Worm (Caenorhabditis elegans): Measurements from ENCODE around the gene F58G1.7.
A peak's percentile ranks its signal among the peaks of the same experiment; 100 is the strongest.

F58G1.7 gene

ce11 chrII:12987799-12988198 lies 39.7 kb upstream of the F58G1.7 start:
- TF ChIP-seq cebp-2 (GFP tag; IDR thresholded peaks at IDR 0.05) (no peak), zfh-2 (GFP tag; conservative IDR thresholded peaks at IDR 0.05) (peak; percentile 87), ztf-22 (GFP tag; optimal IDR thresholded peaks at IDR 0.05) (no peak), egrh-3 (GFP tag; IDR thresholded peaks at IDR 0.05) (peak; percentile 52; the same call in 1 of the 2 replicates)

ce11 chrII:12985813-12986212 lies 37.8 kb upstream of the F58G1.7 start:
- TF ChIP-seq zim-3 (tag; optimal IDR thresholded peaks at IDR 0.05) (no peak), let-526 (GFP tag; IDR thresholded peaks at IDR 0.05) (no peak), gei-17 (GFP tag; optimal IDR thresholded peaks at IDR 0.05) (no peak), rpc-1 (optimal IDR thresholded peaks at IDR 0.05) (no peak), rpc-1 (tag; optimal IDR thresholded peaks at IDR 0.05) (no peak), lin-35 (GFP tag; optimal IDR thresholded peaks at IDR 0.05) (no peak), ekl-4 (GFP tag; IDR thresholded peaks at IDR 0.05) (no peak), mel-28 (tag; optimal IDR thresholded peaks at IDR 0.05; ENCODE audit: borderline replicate concordance) (no peak), hsf-1 (GFP tag; IDR thresholded peaks at IDR 0.05) (no peak), ztf-28 (GFP tag; IDR thresholded peaks at IDR 0.05) (no peak), Y79H2A.3 (GFP tag; conservative IDR thresholded peaks at IDR 0.05) (no peak), nfya-2 (GFP tag; IDR thresholded peaks at IDR 0.05) (no peak)

- no peak for TF ChIP-seq Y67H2A.10 (GFP tag; conservative IDR thresholded peaks at IDR 0.05)
These were observed 36.7 kb upstream of the F58G1.7 start for ce11 chrII:12984709-12985108.

ce11 chrII:12982830-12983229 lies 34.8 kb upstream of the F58G1.7 start:
- TF ChIP-seq rec-8 (tag; optimal IDR thresholded peaks at IDR 0.05) (no peak), ceh-58 (GFP tag; IDR thresholded peaks at IDR 0.05) (no peak), xnd-1 (tag; optimal IDR thresholded peaks at IDR 0.05) (no peak), ccch-3 (GFP tag; optimal IDR thresholded peaks at IDR 0.05) (no peak), tbp1 (GFP tag; optimal IDR thresholded peaks at IDR 0.05) (no peak), nhr-90 (tag; optimal IDR thresholded peaks at IDR 0.05) (no peak), repo-1 (tag; optimal IDR thresholded peaks at IDR 0.05) (no peak), zfh-2 (GFP tag; conservative IDR thresholded peaks at IDR 0.05) (no peak), ztf-18 (tag; optimal IDR thresholded peaks at IDR 0.05) (no peak)

- TF ChIP-seq ztf-25 (GFP tag; IDR thresholded peaks at IDR 0.05) (no peak), nhr-80 (tag; optimal IDR thresholded peaks at IDR 0.05) (peak; percentile 26), nfya-1 (tag; optimal IDR thresholded peaks at IDR 0.05; ENCODE audit: borderline replicate concordance, insufficient read depth) (no peak), unc-62 (GFP tag; optimal IDR thresholded peaks at IDR 0.05) (peak; percentile 80), zfh-2 (GFP tag; conservative IDR thresholded peaks at IDR 0.05) (no peak)
These were observed 34.0 kb upstream of the F58G1.7 start for ce11 chrII:12981980-12982575.

- TF ChIP-seq ets-4 (GFP tag; optimal IDR thresholded peaks at IDR 0.05) (peak; percentile 61), Y79H2A.3 (GFP tag; conservative IDR thresholded peaks at IDR 0.05) (no peak), unc-62 (GFP tag; optimal IDR thresholded peaks at IDR 0.05) (peak; percentile 38), mes-4 (tag; optimal IDR thresholded peaks at IDR 0.05) (no peak), Y53G8AR.9 (GFP tag; conservative IDR thresholded peaks at IDR 0.05) (no peak), tbp1 (GFP tag; optimal IDR thresholded peaks at IDR 0.05) (no peak), unc-130 (GFP tag; optimal IDR thresholded peaks at IDR 0.05) (no peak), ztf-6 (GFP tag; IDR thresholded peaks at IDR 0.05) (no peak), dox-1 (GFP tag; IDR thresholded peaks at IDR 0.05) (peak; percentile 51), chd-7 (tag; optimal IDR thresholded peaks at IDR 0.05) (no peak), sptf-2 (GFP tag; optimal IDR thresholded peaks at IDR 0.05) (no peak), nhr-80 (tag; optimal IDR thresholded peaks at IDR 0.05) (peak; percentile 82), hmg-20 (GFP tag; IDR thresholded peaks at IDR 0.05) (no peak), Y95B8A.8 (GFP tag; IDR thresholded peaks at IDR 0.05) (no peak), F23B12.7 (tag; optimal IDR thresholded peaks at IDR 0.05; ENCODE audit: insufficient read depth) (no peak), dpff-1 (tag; optimal IDR thresholded peaks at IDR 0.05) (no peak)
These were observed 32.2 kb upstream of the F58G1.7 start, which contains the start of gene cyd-1 for ce11 chrII:12980212-12980611. cyd-1 (plus strand) TSS chrII:12980591.

Measured in whole organism, young adult.